Worm (Caenorhabditis elegans): ENCODE data around the gene T10B10.8.

- no peak for TF ChIP-seq pha-4 (tag; optimal IDR thresholded peaks at IDR 0.05)
- no peak for TF ChIP-seq atf-7 (tag; optimal IDR thresholded peaks at IDR 0.05)
- TF ChIP-seq unc-62 (GFP tag; optimal IDR thresholded peaks at IDR 0.05): no peak
- no peak for TF ChIP-seq unc-130 (GFP tag; optimal IDR thresholded peaks at IDR 0.05)
- no peak for TF ChIP-seq B0336.3 (GFP tag; IDR thresholded peaks at IDR 0.05)
- TF ChIP-seq dpl-1 (GFP tag; optimal IDR thresholded peaks at IDR 0.05): no peak
- no peak for TF ChIP-seq ama-1 (optimal IDR thresholded peaks at IDR 0.05)
- no peak for TF ChIP-seq ama-1 (GFP tag; optimal IDR thresholded peaks at IDR 0.05)
- no peak for TF ChIP-seq C06A6.2 (GFP tag; conservative IDR thresholded peaks at IDR 0.05)
- TF ChIP-seq lin-54 (GFP tag; optimal IDR thresholded peaks at IDR 0.05): no peak
- no peak for TF ChIP-seq B0019.2 (GFP tag; conservative IDR thresholded peaks at IDR 0.05)
These were observed 37.8 kb downstream of the T10B10.8 start for ce11 chrX:15128184-15128583.
